Fruit fly (Drosophila melanogaster) whole organism, embryonic: ENCODE results near the gene Galphai.
A peak's percentile ranks its signal among the peaks of the same experiment; 100 is the strongest.

Source experiments
- Awh ChIP-seq: fragments of 200-800 bp; sonication (Bioruptor generic); IDR thresholded peaks from 2 replicates; pipeline ENCODE4, ENCODE4 v1.3.6; 2022; ENCODE audit warnings: missing biosample characterization, missing genetic modification characterization
- CG10366 ChIP-seq: fragments of 200-800 bp; sonication (Bioruptor generic); IDR thresholded peaks from 2 replicates; pipeline ENCODE4 v1.3.6; 2022; ENCODE audit warnings: missing biosample characterization, missing genetic modification characterization
- CG10565 ChIP-seq: fragments of 200-800 bp; sonication (Bioruptor generic); optimal IDR thresholded peaks from 3 replicates; lab custom pipeline; 2016; ENCODE audit warnings: missing biosample characterization, mild to moderate bottlenecking, missing genetic modification characterization
- CG11093 ChIP-seq: fragments of 200-800 bp; sonication (Bioruptor generic); IDR thresholded peaks from 3 replicates; pipeline ENCODE4 v1.3.6; 2022; ENCODE audit warnings: missing biosample characterization, missing genetic modification characterization
- CG12769 ChIP-seq: fragments of 200-800 bp; sonication (Bioruptor generic); optimal IDR thresholded peaks from 2 replicates; lab custom pipeline; 2019; ENCODE audit warnings: missing biosample characterization, mild to moderate bottlenecking, missing genetic modification characterization, moderate library complexity
- CG13123 ChIP-seq: fragments of 200-800 bp; sonication (Bioruptor generic); optimal IDR thresholded peaks from 2 replicates; lab custom pipeline; 2016; ENCODE audit warnings: missing biosample characterization, missing genetic modification characterization
- CG14667 ChIP-seq: fragments of 200-800 bp; sonication (Bioruptor generic); IDR thresholded peaks from 2 replicates; pipeline ENCODE4 v1.3.6; 2022; ENCODE audit warnings: missing biosample characterization, missing genetic modification characterization
- CG16863 ChIP-seq: fragments of 200-800 bp; sonication (Bioruptor generic); optimal IDR thresholded peaks from 3 replicates; lab custom pipeline; 2016; ENCODE audit warnings: missing biosample characterization, missing genetic modification characterization
- CG17568 ChIP-seq: fragments of 200-800 bp; sonication (Bioruptor generic); optimal IDR thresholded peaks from 2 replicates; lab custom pipeline; 2018; ENCODE audit warnings: missing biosample characterization, mild to moderate bottlenecking, missing genetic modification characterization, moderate library complexity
- CG17802 ChIP-seq: fragments of 200-800 bp; sonication (Bioruptor generic); optimal IDR thresholded peaks from 2 replicates; lab custom pipeline; 2018; ENCODE audit warnings: missing biosample characterization, mild to moderate bottlenecking, missing genetic modification characterization, moderate library complexity
- CG2116 ChIP-seq: fragments of 200-800 bp; sonication (Bioruptor generic); optimal IDR thresholded peaks from 3 replicates; lab custom pipeline; 2018; ENCODE audit warnings: missing biosample characterization, mild to moderate bottlenecking, missing genetic modification characterization
- CG30403 ChIP-seq: fragments of 200-800 bp; sonication (Bioruptor generic); optimal IDR thresholded peaks from 3 replicates; lab custom pipeline; 2016; ENCODE audit warnings: missing biosample characterization, missing genetic modification characterization
- CG4360 ChIP-seq: fragments of 200-800 bp; sonication (Bioruptor generic); IDR thresholded peaks from 2 replicates; pipeline ENCODE4 v1.3.6; 2022; ENCODE audit warnings: missing biosample characterization, missing genetic modification characterization
- CG4820 ChIP-seq: fragments of 200-800 bp; sonication (Bioruptor generic); optimal IDR thresholded peaks from 3 replicates; lab custom pipeline; 2016; ENCODE audit warnings: missing biosample characterization, missing genetic modification characterization
- CG6175 ChIP-seq: fragments of 200-800 bp; sonication (Bioruptor generic); IDR thresholded peaks from 3 replicates; pipeline ENCODE4 v1.3.6; 2022; ENCODE audit warnings: missing biosample characterization, missing genetic modification characterization
- CG6254 ChIP-seq: fragments of 200-800 bp; sonication (Bioruptor generic); optimal IDR thresholded peaks from 3 replicates; lab custom pipeline; 2017; ENCODE audit warnings: mild to moderate bottlenecking, missing biosample characterization, missing genetic modification reagents, missing genetic modification characterization
- CG6654 ChIP-seq: fragments of 200-800 bp; sonication (Bioruptor generic); optimal IDR thresholded peaks from 2 replicates; lab custom pipeline; 2017; ENCODE audit warnings: missing biosample characterization, mild to moderate bottlenecking, missing genetic modification characterization
- CG7357 ChIP-seq: fragments of 200-800 bp; sonication (Bioruptor generic); IDR thresholded peaks from 3 replicates; pipeline ENCODE4 v1.3.6; 2022; ENCODE audit warnings: missing biosample characterization, missing genetic modification characterization
- CG7928 ChIP-seq: fragments of 200-800 bp; sonication (Bioruptor generic); optimal IDR thresholded peaks from 2 replicates; lab custom pipeline; 2017; ENCODE audit warnings: missing biosample characterization, mild to moderate bottlenecking, missing genetic modification characterization
- CG8359 ChIP-seq: fragments of 200-800 bp; sonication (Bioruptor generic); optimal IDR thresholded peaks from 2 replicates; lab custom pipeline; 2017; ENCODE audit warnings: missing biosample characterization, mild to moderate bottlenecking, missing genetic modification characterization, borderline replicate concordance
- Chrac-16 ChIP-seq: fragments of 200-800 bp; sonication (Bioruptor generic); optimal IDR thresholded peaks from 3 replicates; lab custom pipeline; 2016; ENCODE audit warnings: missing biosample characterization, missing genetic modification characterization
- CkIIα-i1 ChIP-seq: fragments of 200-800 bp; sonication (Bioruptor generic); IDR thresholded peaks from 2 replicates; pipeline ENCODE4 v1.3.6; 2022; ENCODE audit warnings: missing biosample characterization, missing genetic modification characterization
- CrebB ChIP-seq: fragments of 200-800 bp; sonication (Bioruptor generic); optimal IDR thresholded peaks from 3 replicates; lab custom pipeline; 2018; ENCODE audit warnings: missing biosample characterization, mild to moderate bottlenecking, missing genetic modification characterization
- Dip2 ChIP-seq: fragments of 200-800 bp; sonication (Bioruptor generic); IDR thresholded peaks from 2 replicates; pipeline ENCODE4 v1.3.6; 2022; ENCODE audit warnings: missing biosample characterization, missing genetic modification characterization
- Fer3 ChIP-seq: fragments of 200-800 bp; sonication (Bioruptor generic); optimal IDR thresholded peaks from 2 replicates; lab custom pipeline; 2018; ENCODE audit warnings: missing biosample characterization, mild to moderate bottlenecking, missing genetic modification characterization, moderate library complexity
- HLHmδ ChIP-seq: fragments of 200-800 bp; sonication (Bioruptor generic); optimal IDR thresholded peaks from 2 replicates; lab custom pipeline; 2018; ENCODE audit warnings: missing biosample characterization, mild to moderate bottlenecking, missing genetic modification characterization, moderate library complexity
- Hmr ChIP-seq: fragments of 200-800 bp; sonication (Bioruptor generic); optimal IDR thresholded peaks from 3 replicates; lab custom pipeline; 2017; ENCODE audit warnings: mild to moderate bottlenecking, missing biosample characterization, missing genetic modification reagents, missing genetic modification characterization
- NC2α ChIP-seq: fragments of 200-800 bp; sonication (Bioruptor generic); optimal IDR thresholded peaks from 2 replicates; lab custom pipeline; 2016; ENCODE audit warnings: missing biosample characterization, missing genetic modification characterization
- NK7.1 ChIP-seq: fragments of 200-800 bp; sonication (Bioruptor generic); optimal IDR thresholded peaks from 3 replicates; lab custom pipeline; 2016; ENCODE audit warnings: missing biosample characterization, missing genetic modification characterization
- Neu2 ChIP-seq: fragments of 200-800 bp; sonication (Bioruptor generic); optimal IDR thresholded peaks from 3 replicates; lab custom pipeline; 2016; ENCODE audit warnings: missing biosample characterization, missing genetic modification characterization, borderline replicate concordance
- Stat92E ChIP-seq, 3 experiments: fragments of >200 bp in 2 of 3; fragments of 200-800 bp in 1 of 3; sonication (Bioruptor generic) in 1 of 3; optimal IDR thresholded peaks; 2 replicates each; lab custom pipeline; 2017 to 2019; ENCODE audit warnings: missing biosample characterization in 3 of 3, missing genetic modification characterization in 3 of 3, mild to moderate bottlenecking in 1 of 3, moderate library complexity in 1 of 3
- Vsx1 ChIP-seq: fragments of 200-800 bp; sonication (Bioruptor generic); optimal IDR thresholded peaks from 2 replicates; lab custom pipeline; 2017; ENCODE audit warnings: missing biosample characterization, mild to moderate bottlenecking, missing genetic modification characterization, missing genetic modification reagents
- bowl ChIP-seq: fragments of 200-800 bp; sonication (Bioruptor generic); IDR thresholded peaks from 2 replicates; pipeline ENCODE4 v1.3.6; 2022; ENCODE audit warnings: missing biosample characterization, missing genetic modification characterization
- btn ChIP-seq: fragments of 200-800 bp; sonication (Bioruptor generic); optimal IDR thresholded peaks from 2 replicates; lab custom pipeline; 2016; ENCODE audit warnings: missing biosample characterization, missing genetic modification characterization
- croc ChIP-seq: fragments of 200-800 bp; sonication (Bioruptor generic); conservative IDR thresholded peaks from 3 replicates; pipeline ENCODE4 v1.3.6; 2022; ENCODE audit warnings: missing biosample characterization, missing genetic modification characterization
- eyg ChIP-seq: fragments of 200-800 bp; sonication (Bioruptor generic); optimal IDR thresholded peaks from 3 replicates; lab custom pipeline; 2016; ENCODE audit warnings: missing biosample characterization, missing genetic modification characterization
- gsb-n ChIP-seq: fragments of 200-800 bp; sonication (Bioruptor generic); optimal IDR thresholded peaks from 3 replicates; lab custom pipeline; 2018; ENCODE audit warnings: missing biosample characterization, mild to moderate bottlenecking, missing genetic modification characterization
- h ChIP-seq: fragments of >200 bp; optimal IDR thresholded peaks from 2 replicates; lab custom pipeline; 2017
- insv ChIP-seq, 2 experiments: fragments of 200-800 bp; sonication (Bioruptor generic); optimal IDR thresholded peaks; 3 replicates each; lab custom pipeline; 2016 to 2018; ENCODE audit warnings: missing biosample characterization in 2 of 2, missing genetic modification characterization in 2 of 2
- knrl ChIP-seq: fragments of 200-800 bp; sonication (Bioruptor generic); IDR thresholded peaks from 3 replicates; pipeline ENCODE4 v1.3.6; 2022; ENCODE audit warnings: missing biosample characterization, missing genetic modification characterization; ENCODE audit not compliant: partially characterized antibody
- lab ChIP-seq: fragments of 200-800 bp; sonication (Bioruptor generic); optimal IDR thresholded peaks from 3 replicates; lab custom pipeline; 2017; ENCODE audit warnings: missing biosample characterization, missing genetic modification characterization, mild to moderate bottlenecking, moderate library complexity, missing genetic modification reagents
- lilli ChIP-seq: fragments of 200-800 bp; sonication (Bioruptor generic); optimal IDR thresholded peaks from 3 replicates; lab custom pipeline; 2016; ENCODE audit warnings: missing biosample characterization, missing genetic modification characterization
- luna ChIP-seq: fragments of 200-800 bp; sonication (Bioruptor generic); optimal IDR thresholded peaks from 2 replicates; lab custom pipeline; 2016; ENCODE audit warnings: missing biosample characterization, missing genetic modification characterization
- mam ChIP-seq: fragments of 200-800 bp; sonication (Bioruptor generic); optimal IDR thresholded peaks from 3 replicates; lab custom pipeline; 2016; ENCODE audit warnings: missing biosample characterization, missing genetic modification characterization
- org-1 ChIP-seq: fragments of 200-800 bp; sonication (Bioruptor generic); optimal IDR thresholded peaks from 2 replicates; lab custom pipeline; 2017; ENCODE audit warnings: missing biosample characterization, missing genetic modification characterization
- pan ChIP-seq, 4 experiments: fragments of >200 bp in 3 of 4; fragments of 200-800 bp in 1 of 4; sonication (Bioruptor generic) in 1 of 4; optimal IDR thresholded peaks in 3 of 4; IDR thresholded peaks in 1 of 4; 2 replicates each; pipeline versions ENCODE4 v1.3.6 to Lab custom; 2017 to 2022; ENCODE audit warnings: missing biosample characterization in 2 of 4, missing genetic modification characterization in 2 of 4, mixed read lengths in 1 of 4
- salm ChIP-seq: fragments of 200-800 bp; sonication (Bioruptor generic); optimal IDR thresholded peaks from 2 replicates; lab custom pipeline; 2018; ENCODE audit warnings: missing biosample characterization, mild to moderate bottlenecking, missing genetic modification characterization
- tgo ChIP-seq: fragments of 200-800 bp; sonication (Bioruptor generic); IDR thresholded peaks from 3 replicates; pipeline ENCODE4 v1.3.6; 2022; ENCODE audit warnings: missing biosample characterization, missing genetic modification characterization
- ttk ChIP-seq: fragments of 200-800 bp; sonication (Bioruptor generic); IDR thresholded peaks from 2 replicates; pipeline ENCODE4 v2.1.2; 2022; ENCODE audit warnings: missing biosample characterization, missing genetic modification characterization
- zen2 ChIP-seq: fragments of 200-800 bp; sonication (Bioruptor generic); IDR thresholded peaks from 3 replicates; pipeline ENCODE4 v1.3.6; 2022; ENCODE audit warnings: missing biosample characterization, missing genetic modification characterization; ENCODE audit not compliant: partially characterized antibody

Galphai gene

dm6 chr3L:7008351-7008750 lies 28.5 kb upstream of the Galphai start (continued):
- TF ChIP-seq Hmr (GFP tag; lab: Kevin White, UChicago) (peak; percentile 66), Chrac-16 (peak; percentile 54), CG10565 (GFP tag; lab: Kevin White, UChicago) (peak; percentile 8), Fer3 (tag; lab: Kevin White, UChicago) (peak; percentile 83), CG4820 (GFP tag; lab: Kevin White, UChicago) (peak; percentile 83), CG10366 (GFP tag; lab: Robert Waterston, UW) (peak; percentile 59), Neu2 (no peak), croc (peak; percentile 79), CG13123 (GFP tag; lab: Kevin White, UChicago) (peak; percentile 53), CG7928 (GFP tag; lab: Kevin White, UChicago) (no peak), Stat92E (GFP tag; optimal IDR thresholded peaks at IDR 0.05; lab: Kevin White, UChicago) (peak in 1 of 3 experiments; percentile 28), CG2116 (peak; percentile 43), btn (no peak), knrl (no peak), CG6254 (GFP tag; lab: Kevin White, UChicago) (peak; percentile 68), CG16863 (peak; percentile 51), insv (GFP tag; optimal IDR thresholded peaks at IDR 0.05; lab: Kevin White, UChicago) (peak in 1 of 2 experiments; percentile 27), salm (tag; lab: Kevin White, UChicago) (peak; percentile 64), NK7.1 (GFP tag; lab: Kevin White, UChicago) (peak; percentile 7), CG17802 (tag; lab: Kevin White, UChicago) (peak; percentile 32), CrebB (tag; lab: Kevin White, UChicago) (peak; percentile 25), lilli (GFP tag; lab: Kevin White, UChicago) (peak; percentile 59), bowl (GFP tag; lab: Robert Waterston, UW) (peak; percentile 29; the same call in 1 of the 2 replicates), lab (peak; percentile 84), gsb-n (peak; percentile 71), CG30403 (peak; percentile 84), Dip2 (GFP tag; lab: Robert Waterston, UW) (no peak), mam (GFP tag; lab: Kevin White, UChicago) (peak; percentile 69), h (lab: Kevin White, UChicago) (no peak), CG17568 (GFP tag; lab: Kevin White, UChicago) (peak; percentile 58), pan (optimal IDR thresholded peaks at IDR 0.05; lab: Kevin White, UChicago) (no peak), pan (GFP tag; optimal IDR thresholded peaks at IDR 0.05 in 1 of 2, IDR thresholded peaks at IDR 0.05 in 1 of 2) (peak in 1 of 2 experiments; percentile 74), CG14667 (peak; percentile 43), Awh (GFP tag; lab: Robert Waterston, UW) (peak; percentile 54; the same call in 1 of the 2 replicates), CkIIα-i1 (no peak), CG6175 (GFP tag; lab: Robert Waterston, UW) (no peak), HLHmδ (GFP tag; lab: Kevin White, UChicago) (no peak), org-1 (GFP tag; lab: Kevin White, UChicago) (peak; percentile 65), luna (no peak), zen2 (no peak), NC2α (no peak), CG12769 (peak; percentile 8), ttk (GFP tag; lab: Robert Waterston, UW) (peak; percentile 73), Vsx1 (GFP tag; lab: Kevin White, UChicago) (no peak), CG7357 (GFP tag; lab: Robert Waterston, UW) (peak; percentile 62; the same call in 1 of the 3 replicates), CG6654 (peak; percentile 69), tgo (GFP tag; lab: Robert Waterston, UW) (peak; percentile 77), eyg (GFP tag; lab: Kevin White, UChicago) (peak; percentile 42), CG11093 (GFP tag; lab: Robert Waterston, UW) (no peak), CG8359 (GFP tag; lab: Kevin White, UChicago) (peak; percentile 38), CG4360 (GFP tag; lab: Robert Waterston, UW) (peak; percentile 51)
